Fruit fly (Drosophila melanogaster) whole organism, adult: Measurements from ENCODE around the gene CG11816.

ENCODE experiments used
- CG11617 ChIP-seq: fragments of 200-800 bp; sonication (Bioruptor generic); optimal IDR thresholded peaks from 2 replicates; lab custom pipeline; 2017; ENCODE audit warnings: mild to moderate bottlenecking, missing biosample characterization, missing genetic modification reagents, missing genetic modification characterization
- CG12768 ChIP-seq: fragments of 200-800 bp; sonication (Bioruptor generic); optimal IDR thresholded peaks from 2 replicates; lab custom pipeline; 2017; ENCODE audit warnings: missing biosample characterization, missing genetic modification characterization, mild to moderate bottlenecking, moderate library complexity, missing genetic modification reagents
- CG14711 ChIP-seq: fragments of 200-800 bp; sonication (Bioruptor generic); optimal IDR thresholded peaks from 2 replicates; lab custom pipeline; 2018; ENCODE audit warnings: missing biosample characterization, mild to moderate bottlenecking, missing genetic modification characterization, moderate library complexity
- CG1620 ChIP-seq: fragments of 200-800 bp; sonication (Bioruptor generic); optimal IDR thresholded peaks from 2 replicates; lab custom pipeline; 2016; ENCODE audit warnings: missing biosample characterization, missing genetic modification characterization
- CG33017 ChIP-seq: fragments of 200-800 bp; sonication (Bioruptor generic); optimal IDR thresholded peaks from 2 replicates; lab custom pipeline; 2018; ENCODE audit warnings: missing biosample characterization, mild to moderate bottlenecking, missing genetic modification characterization, moderate library complexity
- CG5204 ChIP-seq: fragments of 200-800 bp; sonication (Bioruptor generic); optimal IDR thresholded peaks from 2 replicates; lab custom pipeline; 2016; ENCODE audit warnings: missing biosample characterization, missing genetic modification characterization
- CG7045 ChIP-seq: fragments of 200-800 bp; sonication (Bioruptor generic); optimal IDR thresholded peaks from 2 replicates; lab custom pipeline; 2017; ENCODE audit warnings: missing biosample characterization, mild to moderate bottlenecking, missing genetic modification characterization
- CG7101 ChIP-seq: fragments of 200-800 bp; sonication (Bioruptor generic); optimal IDR thresholded peaks from 2 replicates; lab custom pipeline; 2018; ENCODE audit warnings: missing biosample characterization, mild to moderate bottlenecking, missing genetic modification characterization, moderate library complexity
- Clk ChIP-seq: fragments of 200-800 bp; sonication (Bioruptor generic); optimal IDR thresholded peaks from 2 replicates; lab custom pipeline; 2017; ENCODE audit warnings: missing biosample characterization, missing genetic modification characterization
- Crg-1 ChIP-seq: fragments of 200-800 bp; sonication (Bioruptor generic); optimal IDR thresholded peaks from 2 replicates; lab custom pipeline; 2016; ENCODE audit warnings: missing biosample characterization, missing genetic modification characterization
- Hr96 ChIP-seq: fragments of 200-800 bp; sonication (Bioruptor generic); optimal IDR thresholded peaks from 2 replicates; lab custom pipeline; 2016; ENCODE audit warnings: missing biosample characterization, missing genetic modification characterization
- Mnt ChIP-seq: fragments of 200-800 bp; sonication (Bioruptor generic); optimal IDR thresholded peaks from 2 replicates; lab custom pipeline; 2016; ENCODE audit warnings: missing biosample characterization, mild to moderate bottlenecking, missing genetic modification characterization
- bab1 ChIP-seq: fragments of 200-800 bp; sonication (Bioruptor generic); optimal IDR thresholded peaks from 3 replicates; lab custom pipeline; 2019; ENCODE audit warnings: missing biosample characterization, mild to moderate bottlenecking, missing genetic modification characterization, moderate library complexity
- cic ChIP-seq: fragments of 200-800 bp; sonication (Bioruptor generic); optimal IDR thresholded peaks from 2 replicates; lab custom pipeline; 2017; ENCODE audit warnings: missing biosample characterization, mild to moderate bottlenecking, missing genetic modification characterization, moderate library complexity
- cnc ChIP-seq, 2 experiments: fragments of >200 bp; optimal IDR thresholded peaks; 2 replicates each; lab custom pipeline; 2017
- kay ChIP-seq: fragments of 200-800 bp; sonication (Bioruptor generic); peaks from one replicate; lab custom pipeline; 2016; ENCODE audit warnings: missing biosample characterization, missing genetic modification characterization, borderline replicate concordance
- ovo ChIP-seq: fragments of 200-800 bp; sonication (Bioruptor generic); optimal IDR thresholded peaks from 2 replicates; lab custom pipeline; 2016; ENCODE audit warnings: missing biosample characterization, missing genetic modification characterization
- pad ChIP-seq: fragments of 200-800 bp; sonication (Bioruptor generic); optimal IDR thresholded peaks from 3 replicates; lab custom pipeline; 2017; ENCODE audit warnings: missing biosample characterization, missing genetic modification characterization, mild to moderate bottlenecking, moderate library complexity, missing genetic modification reagents
- tj ChIP-seq: fragments of 200-800 bp; sonication (Bioruptor generic); optimal IDR thresholded peaks from 3 replicates; lab custom pipeline; 2017; ENCODE audit warnings: missing biosample characterization, mild to moderate bottlenecking, missing genetic modification characterization, moderate library complexity
- toe ChIP-seq: fragments of 200-800 bp; sonication (Bioruptor generic); optimal IDR thresholded peaks from 2 replicates; lab custom pipeline; 2016; ENCODE audit warnings: missing biosample characterization, missing genetic modification characterization

CG11816 gene

dm6 chrX:13540920-13541605, 14.5 kb downstream of the CG11816 start:
- no peak for TF ChIP-seq CG1620 (GFP tag; lab: Kevin White, UChicago)
- TF ChIP-seq CG12768 (GFP tag; lab: Kevin White, UChicago) = no peak
- no peak for TF ChIP-seq Mnt (GFP tag; lab: Kevin White, UChicago)
- no peak for TF ChIP-seq cnc (optimal IDR thresholded peaks at IDR 0.05; lab: Kevin White, UChicago)

DNA sequence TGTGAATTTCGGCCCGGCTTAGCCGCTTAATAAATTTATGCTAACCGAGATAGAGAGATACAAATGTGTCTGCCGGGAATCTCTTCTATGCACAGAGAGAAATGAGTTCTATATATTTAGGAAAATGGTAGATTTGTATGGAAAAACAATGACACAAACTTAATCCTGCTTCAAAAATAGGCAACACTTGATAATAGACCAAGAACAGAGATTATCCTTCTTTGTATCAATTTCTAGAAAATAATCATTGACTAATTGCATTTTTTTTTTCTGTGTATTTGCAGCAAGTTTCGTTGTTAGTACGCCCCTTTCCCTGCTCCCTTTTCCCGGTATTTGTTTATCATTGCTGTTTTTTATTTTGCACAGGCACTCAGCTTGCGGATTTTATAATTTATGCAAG, 16.2 kb downstream of the CG11816 start:
- no peak for TF ChIP-seq CG12768 (GFP tag; lab: Kevin White, UChicago)
- TF ChIP-seq CG5204 (GFP tag; lab: Kevin White, UChicago) = no peak
- TF ChIP-seq pad = no peak
- no peak for TF ChIP-seq toe
- no peak for TF ChIP-seq cnc (optimal IDR thresholded peaks at IDR 0.05; lab: Kevin White, UChicago)
- no peak for TF ChIP-seq tj (GFP tag; lab: Kevin White, UChicago)
- no peak for TF ChIP-seq kay (GFP tag; lab: Kevin White, UChicago)
- TF ChIP-seq cic (GFP tag; lab: Kevin White, UChicago) = no peak
- TF ChIP-seq Mnt (GFP tag; lab: Kevin White, UChicago) = no peak
- no peak for TF ChIP-seq CG14711 (tag; lab: Kevin White, UChicago)
- TF ChIP-seq Crg-1 (GFP tag; lab: Kevin White, UChicago) = no peak
- TF ChIP-seq CG7045 (GFP tag; lab: Kevin White, UChicago) = no peak
- no peak for TF ChIP-seq CG1620 (GFP tag; lab: Kevin White, UChicago)
- no peak for TF ChIP-seq CG11617 (GFP tag; lab: Kevin White, UChicago)
- TF ChIP-seq CG7101 (tag; lab: Kevin White, UChicago) = no peak
- TF ChIP-seq Clk (GFP tag; lab: Kevin White, UChicago) = no peak
- no peak for TF ChIP-seq ovo (GFP tag; lab: Kevin White, UChicago)
- TF ChIP-seq Hr96 (GFP tag; lab: Kevin White, UChicago) = no peak
- TF ChIP-seq CG33017 = no peak
- TF ChIP-seq bab1 (GFP tag; lab: Kevin White, UChicago) = no peak

- no peak for TF ChIP-seq tj (GFP tag; lab: Kevin White, UChicago)
- no peak for TF ChIP-seq pad
- no peak for TF ChIP-seq bab1 (GFP tag; lab: Kevin White, UChicago)
- no peak for TF ChIP-seq Clk (GFP tag; lab: Kevin White, UChicago)
- TF ChIP-seq kay (GFP tag; lab: Kevin White, UChicago) = no peak
- no peak for TF ChIP-seq CG7045 (GFP tag; lab: Kevin White, UChicago)
- TF ChIP-seq CG14711 (tag; lab: Kevin White, UChicago) = no peak
- no peak for TF ChIP-seq CG11617 (GFP tag; lab: Kevin White, UChicago)
- TF ChIP-seq Mnt (GFP tag; lab: Kevin White, UChicago) = no peak
- no peak for TF ChIP-seq Crg-1 (GFP tag; lab: Kevin White, UChicago)
- no peak for TF ChIP-seq ovo (GFP tag; lab: Kevin White, UChicago)
- no peak for TF ChIP-seq cnc (optimal IDR thresholded peaks at IDR 0.05; lab: Kevin White, UChicago)
- TF ChIP-seq cic (GFP tag; lab: Kevin White, UChicago) = no peak
These were observed 18.8 kb downstream of the CG11816 start for dm6 chrX:13536776-13537175.

dm6 chrX:13534100-13534499, 21.5 kb downstream of the CG11816 start, which contains the start of gene CG15756:
Gene CG15756, plus strand, starts transcription at chrX:13534400.
- no peak for TF ChIP-seq cnc (optimal IDR thresholded peaks at IDR 0.05; lab: Kevin White, UChicago)
- no peak for TF ChIP-seq CG7045 (GFP tag; lab: Kevin White, UChicago)
- no peak for TF ChIP-seq ovo (GFP tag; lab: Kevin White, UChicago)
- TF ChIP-seq Hr96 (GFP tag; lab: Kevin White, UChicago) = no peak
- TF ChIP-seq CG33017 = no peak
- TF ChIP-seq Mnt (GFP tag; lab: Kevin White, UChicago) = no peak
- TF ChIP-seq CG11617 (GFP tag; lab: Kevin White, UChicago) = no peak
- no peak for TF ChIP-seq CG12768 (GFP tag; lab: Kevin White, UChicago)
- no peak for TF ChIP-seq Crg-1 (GFP tag; lab: Kevin White, UChicago)
- TF ChIP-seq Clk (GFP tag; lab: Kevin White, UChicago) = no peak
- no peak for TF ChIP-seq toe
- TF ChIP-seq pad = no peak
- no peak for TF ChIP-seq CG5204 (GFP tag; lab: Kevin White, UChicago)
- no peak for TF ChIP-seq kay (GFP tag; lab: Kevin White, UChicago)
- no peak for TF ChIP-seq bab1 (GFP tag; lab: Kevin White, UChicago)
- TF ChIP-seq cic (GFP tag; lab: Kevin White, UChicago) = no peak
- TF ChIP-seq CG14711 (tag; lab: Kevin White, UChicago) = no peak

- no peak for TF ChIP-seq Mnt (GFP tag; lab: Kevin White, UChicago)
- TF ChIP-seq cnc (optimal IDR thresholded peaks at IDR 0.05; lab: Kevin White, UChicago) = no peak
- TF ChIP-seq CG5204 (GFP tag; lab: Kevin White, UChicago) = no peak
- no peak for TF ChIP-seq CG14711 (tag; lab: Kevin White, UChicago)
- no peak for TF ChIP-seq CG33017
- TF ChIP-seq Clk (GFP tag; lab: Kevin White, UChicago) = no peak
- TF ChIP-seq CG7045 (GFP tag; lab: Kevin White, UChicago) = no peak
- TF ChIP-seq cic (GFP tag; lab: Kevin White, UChicago) = no peak
- no peak for TF ChIP-seq Hr96 (GFP tag; lab: Kevin White, UChicago)
- TF ChIP-seq ovo (GFP tag; lab: Kevin White, UChicago) = no peak
- TF ChIP-seq CG1620 (GFP tag; lab: Kevin White, UChicago) = no peak
These were observed 25.3 kb downstream of the CG11816 start, which contains the start of gene CG44428 for dm6 chrX:13530199-13530788. Gene CG44428, minus strand, starts transcription at chrX:13530249.
